Worm (Caenorhabditis elegans): ENCODE data around the gene ostf-4.

DNA sequence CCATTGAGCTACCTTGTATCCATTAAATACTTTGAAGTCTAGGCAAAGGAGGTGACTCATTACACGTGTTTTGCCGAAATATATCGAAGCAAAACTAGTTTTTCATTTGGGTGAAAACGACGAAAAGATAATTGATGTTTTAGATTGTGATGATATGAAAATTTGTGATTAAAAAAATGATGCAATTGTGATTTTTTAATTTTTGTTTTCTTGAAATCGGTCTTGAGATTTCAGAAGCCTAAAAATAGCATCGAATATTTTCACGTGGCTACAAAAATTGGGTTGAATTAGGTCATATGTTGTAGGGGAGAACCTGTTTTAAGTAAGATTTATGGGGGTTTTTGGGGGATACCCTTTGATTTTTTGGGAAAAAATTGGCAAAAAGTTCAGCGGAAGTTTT lies 27.8 kb downstream of the ostf-4 start:
- TF ChIP-seq nhr-237 (tag; optimal IDR thresholded peaks at IDR 0.05) (no peak), sdz-12 (GFP tag; optimal IDR thresholded peaks at IDR 0.05) (no peak), lin-38 (GFP tag; IDR thresholded peaks at IDR 0.05) (no peak), nhr-76 (tag; optimal IDR thresholded peaks at IDR 0.05) (no peak), ztf-11 (tag; optimal IDR thresholded peaks at IDR 0.05) (no peak), lin-13 (GFP tag; optimal IDR thresholded peaks at IDR 0.05) (no peak), zfp-2 (tag; optimal IDR thresholded peaks at IDR 0.05) (no peak), unc-62 (GFP tag; optimal IDR thresholded peaks at IDR 0.05 in 1 of 2) (no peak), unc-62 (tag; optimal IDR thresholded peaks at IDR 0.05) (no peak), arid-1 (GFP tag; conservative IDR thresholded peaks at IDR 0.05) (no peak), zag-1 (tag; optimal IDR thresholded peaks at IDR 0.05) (no peak)

Data from whole organism, L4 larva.